Worm (Caenorhabditis elegans): ENCODE measurements around the gene cct-5.
A peak's percentile ranks its signal among the peaks of the same experiment; 100 is the strongest.

DNA sequence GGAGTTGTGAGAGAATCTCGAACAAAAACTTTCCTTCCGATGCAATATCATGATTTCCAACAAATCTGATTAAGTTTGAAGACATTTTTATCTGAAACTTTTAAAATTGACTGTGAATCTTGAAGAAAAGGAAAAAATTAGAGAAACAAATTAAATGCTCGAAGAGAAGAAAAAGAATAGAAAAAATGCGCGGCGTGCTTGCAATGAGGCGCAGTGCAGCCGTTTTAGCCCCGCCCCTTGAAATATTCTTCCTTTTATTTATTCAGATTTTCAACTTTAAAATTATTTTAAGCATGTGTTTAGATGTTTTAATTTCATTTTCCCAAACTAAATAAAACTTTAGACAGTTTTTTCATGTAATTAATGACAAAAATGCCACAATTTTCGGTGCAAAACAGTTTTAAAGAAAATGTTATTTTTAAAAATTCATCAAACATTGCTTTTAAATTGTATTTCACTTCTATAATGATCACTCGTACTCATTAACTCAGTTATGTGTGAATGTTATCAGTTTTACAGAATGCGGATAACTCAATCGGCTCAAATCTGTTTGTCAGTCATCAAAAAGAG, 34.5 kb upstream of the cct-5 start, which contains the start of the genes mrps-34 and cisd-3.1:
- TF ChIP-seq egl-27 (tag; optimal IDR thresholded peaks at IDR 0.05): no peak
- TF ChIP-seq ztf-11 (tag; optimal IDR thresholded peaks at IDR 0.05): no peak
- TF ChIP-seq skn-1 (tag; optimal IDR thresholded peaks at IDR 0.05): no peak
- peak; percentile 1 for TF ChIP-seq snpc-4 (tag; optimal IDR thresholded peaks at IDR 0.05)
- TF ChIP-seq pha-4 (tag; optimal IDR thresholded peaks at IDR 0.05): peak; percentile 42
- TF ChIP-seq nhr-28 (tag; optimal IDR thresholded peaks at IDR 0.05): no peak
- TF ChIP-seq elt-1 (tag; optimal IDR thresholded peaks at IDR 0.05): no peak
- TF ChIP-seq ZK546.5 (tag; optimal IDR thresholded peaks at IDR 0.05): no peak
- no peak for TF ChIP-seq unc-39 (tag; optimal IDR thresholded peaks at IDR 0.05)
- no peak for TF ChIP-seq ama-1 (optimal IDR thresholded peaks at IDR 0.05)

Measured in whole organism, L3 larva.